Worm (Caenorhabditis elegans): ENCODE data around the gene unc-82.

DNA sequence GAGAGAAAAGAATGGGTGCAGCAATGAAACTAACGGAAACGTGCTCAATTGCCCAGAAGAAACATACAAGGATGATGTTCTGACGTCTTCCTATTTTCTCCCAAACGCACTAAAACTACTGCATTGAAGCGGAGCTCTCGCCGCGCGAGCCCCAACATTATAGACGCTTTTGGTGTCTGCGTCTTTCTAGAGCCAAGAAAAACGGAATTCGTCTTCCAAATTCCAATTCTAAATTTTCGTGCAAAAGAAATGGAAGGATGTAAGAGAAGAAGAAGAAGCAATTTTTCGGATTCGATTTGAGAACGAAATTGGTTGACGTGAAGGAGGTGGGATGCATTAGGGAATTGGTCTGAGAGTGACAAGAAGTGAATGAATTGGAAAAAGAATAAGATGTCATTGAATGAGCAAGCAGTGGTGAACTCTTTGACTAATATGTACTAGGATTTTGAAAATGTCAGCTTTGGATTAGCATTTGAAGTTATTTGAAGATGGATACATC, 29.4 kb downstream of the unc-82 start:
- TF ChIP-seq rec-8 (tag; optimal IDR thresholded peaks at IDR 0.05), result no peak
- no peak for TF ChIP-seq mes-4 (tag; optimal IDR thresholded peaks at IDR 0.05)
- no peak for TF ChIP-seq nhr-120 (GFP tag; IDR thresholded peaks at IDR 0.05)
- TF ChIP-seq F33H1.4 (GFP tag; IDR thresholded peaks at IDR 0.05), result no peak
- no peak for TF ChIP-seq ztf-6 (GFP tag; IDR thresholded peaks at IDR 0.05)
- no peak for TF ChIP-seq F23B12.7 (tag; optimal IDR thresholded peaks at IDR 0.05; ENCODE audit: insufficient read depth)
- TF ChIP-seq cebp-1 (GFP tag; IDR thresholded peaks at IDR 0.05), result no peak
- no peak for TF ChIP-seq cebp-1 (tag; optimal IDR thresholded peaks at IDR 0.05)
- TF ChIP-seq nfya-2 (GFP tag; IDR thresholded peaks at IDR 0.05), result no peak
- TF ChIP-seq pha-4 (tag; optimal IDR thresholded peaks at IDR 0.05), result no peak
- no peak for TF ChIP-seq ztf-28 (GFP tag; IDR thresholded peaks at IDR 0.05)

Data from whole organism, young adult.